Worm (Caenorhabditis elegans) whole organism, early embryonic: ENCODE measurements around the gene trx-3.

Experiments used
- B0310.2 ChIP-seq: sonication (generic microtip); optimal IDR thresholded peaks from 2 replicates; lab custom pipeline; 2016; ENCODE audit warnings: mild to moderate bottlenecking, missing genetic modification characterization, missing compliant biosample characterization
- ama-1 ChIP-seq: fragments of 150-350 bp; optimal IDR thresholded peaks from 2 replicates; lab custom pipeline; 2014
- ceh-13 ChIP-seq: fragments of 200-800 bp; sonication (Bioruptor generic); optimal IDR thresholded peaks from 2 replicates; lab custom pipeline; 2018; ENCODE audit warnings: mild to moderate bottlenecking, missing genetic modification characterization, missing compliant biosample characterization
- ceh-36 ChIP-seq: sonication (generic microtip); optimal IDR thresholded peaks from 2 replicates; lab custom pipeline; 2016; ENCODE audit warnings: missing genetic modification characterization, inconsistent platforms, missing compliant biosample characterization
- ets-7 ChIP-seq: sonication (generic microtip); optimal IDR thresholded peaks from 2 replicates; lab custom pipeline; 2016; ENCODE audit warnings: missing genotype, missing genetic modification characterization, missing compliant biosample characterization
- flt-1 ChIP-seq: fragments of 200-800 bp; sonication (Bioruptor generic); IDR thresholded peaks from 2 replicates; pipeline ENCODE4 v1.3.6; 2022; ENCODE audit warnings: missing genetic modification characterization, missing compliant biosample characterization
- hmg-4 ChIP-seq: fragments of 200-800 bp; sonication (Bioruptor generic); optimal IDR thresholded peaks from 2 replicates; lab custom pipeline; 2018; ENCODE audit warnings: mild to moderate bottlenecking, missing genetic modification characterization, missing compliant biosample characterization
- tbx-37 ChIP-seq: fragments of 200-800 bp; sonication (Bioruptor generic); conservative IDR thresholded peaks from 2 replicates; pipeline ENCODE4 v1.3.6; 2022; ENCODE audit warnings: missing genetic modification reagents, missing genetic modification characterization, missing compliant biosample characterization
- tra-4 ChIP-seq: sonication (generic microtip); optimal IDR thresholded peaks from 2 replicates; lab custom pipeline; 2017; ENCODE audit warnings: missing genetic modification characterization, missing compliant biosample characterization

DNA sequence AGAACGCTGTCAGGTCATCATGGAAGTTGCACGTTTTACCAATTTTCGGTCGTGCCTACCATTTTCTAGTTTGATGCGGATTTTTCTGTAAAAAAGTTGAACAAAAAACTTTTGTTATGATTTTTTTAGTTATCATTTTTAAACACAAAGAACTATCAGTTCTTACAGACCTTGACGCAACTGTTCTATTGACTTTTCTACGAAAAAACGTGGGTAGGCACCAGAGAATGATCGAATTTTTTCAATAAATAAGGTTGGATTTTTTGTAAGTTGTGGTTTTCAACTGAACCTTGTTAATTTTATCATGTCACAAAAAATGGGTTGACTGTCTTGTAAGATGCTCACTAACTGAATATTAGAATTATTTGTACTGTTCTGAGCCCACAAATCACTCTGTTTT, 8.2 kb upstream of the trx-3 start:
- no peak for TF ChIP-seq ama-1
- TF ChIP-seq B0310.2 (tag; lab: Kevin White, UChicago): no peak
- no peak for TF ChIP-seq flt-1 (GFP tag; lab: Robert Waterston, UW)
- no peak for TF ChIP-seq hmg-4 (GFP tag; lab: Kevin White, UChicago)
- no peak for TF ChIP-seq ets-7
- no peak for TF ChIP-seq tbx-37 (GFP tag; lab: Robert Waterston, UW)
- no peak for TF ChIP-seq tra-4 (tag; lab: Kevin White, UChicago)
- no peak for TF ChIP-seq ceh-13
- TF ChIP-seq ceh-36 (tag; lab: Kevin White, UChicago): no peak
